Fruit fly (Drosophila melanogaster) whole organism, embryonic: ENCODE results near the gene Sec5.

Experiments used
- CG33557 ChIP-seq: fragments of 200-800 bp; sonication (Bioruptor generic); optimal IDR thresholded peaks from 2 replicates; lab custom pipeline; 2019; ENCODE audit warnings: missing biosample characterization, mild to moderate bottlenecking, missing genetic modification characterization, moderate library complexity
- CG7372 ChIP-seq: fragments of 200-800 bp; sonication (Bioruptor generic); IDR thresholded peaks from 2 replicates; pipeline ENCODE4 v1.3.6; 2022; ENCODE audit warnings: missing biosample characterization, missing genetic modification characterization
- CG7963 ChIP-seq: fragments of 200-800 bp; sonication (Bioruptor generic); IDR thresholded peaks from 3 replicates; pipeline ENCODE4 v1.3.6; 2022; ENCODE audit warnings: missing biosample characterization, missing genetic modification characterization; ENCODE audit not compliant: partially characterized antibody
- Drgx ChIP-seq: fragments of 200-800 bp; sonication (Bioruptor generic); IDR thresholded peaks from 2 replicates; pipeline ENCODE4 v1.3.6; 2022; ENCODE audit warnings: missing biosample characterization, missing genetic modification characterization
- cwo ChIP-seq: fragments of 200-800 bp; sonication (Bioruptor generic); optimal IDR thresholded peaks from 3 replicates; lab custom pipeline; 2017; ENCODE audit warnings: missing biosample characterization, missing genetic modification characterization, mild to moderate bottlenecking, moderate library complexity, missing genetic modification reagents
- hbn ChIP-seq: fragments of 200-800 bp; sonication (Bioruptor generic); IDR thresholded peaks from 2 replicates; pipeline ENCODE4 v1.3.6; 2022; ENCODE audit warnings: missing biosample characterization, missing genetic modification characterization; ENCODE audit not compliant: partially characterized antibody

dm6 chr2L:3449555-3450320 is 7.4 kb upstream of the Sec5 start, which contains the start of gene Snx1:
- TF ChIP-seq cwo (GFP tag; lab: Kevin White, UChicago) (no peak), CG7372 (GFP tag; lab: Robert Waterston, UW) (no peak), Drgx (GFP tag; lab: Robert Waterston, UW) (no peak), CG7963 (GFP tag; lab: Robert Waterston, UW) (no peak), hbn (GFP tag; lab: Robert Waterston, UW) (no peak), CG33557 (no peak)
